Fruit fly (Drosophila melanogaster) whole organism, prepupa: ENCODE results near the gene SmydA-8.

Source experiments
- CG1621 ChIP-seq: fragments of 200-800 bp; sonication (Bioruptor generic); optimal IDR thresholded peaks from 3 replicates; lab custom pipeline; 2018; ENCODE audit warnings: missing biosample characterization, mild to moderate bottlenecking, missing genetic modification characterization
- CG16779 ChIP-seq: fragments of 200-800 bp; sonication (Bioruptor generic); optimal IDR thresholded peaks from 3 replicates; lab custom pipeline; 2017; ENCODE audit warnings: missing biosample characterization, mild to moderate bottlenecking, missing genetic modification characterization
- CG6792 ChIP-seq: fragments of 200-800 bp; sonication (Bioruptor generic); optimal IDR thresholded peaks from 3 replicates; lab custom pipeline; 2016; ENCODE audit warnings: missing biosample characterization, missing genetic modification characterization
- CG8319 ChIP-seq: fragments of 200-800 bp; sonication (Bioruptor generic); optimal IDR thresholded peaks from 3 replicates; lab custom pipeline; 2016; ENCODE audit warnings: missing biosample characterization, missing genetic modification characterization
- Sox14 ChIP-seq: fragments of 200-800 bp; sonication (Bioruptor generic); optimal IDR thresholded peaks from 3 replicates; lab custom pipeline; 2016; ENCODE audit warnings: missing biosample characterization, missing genetic modification characterization

DNA sequence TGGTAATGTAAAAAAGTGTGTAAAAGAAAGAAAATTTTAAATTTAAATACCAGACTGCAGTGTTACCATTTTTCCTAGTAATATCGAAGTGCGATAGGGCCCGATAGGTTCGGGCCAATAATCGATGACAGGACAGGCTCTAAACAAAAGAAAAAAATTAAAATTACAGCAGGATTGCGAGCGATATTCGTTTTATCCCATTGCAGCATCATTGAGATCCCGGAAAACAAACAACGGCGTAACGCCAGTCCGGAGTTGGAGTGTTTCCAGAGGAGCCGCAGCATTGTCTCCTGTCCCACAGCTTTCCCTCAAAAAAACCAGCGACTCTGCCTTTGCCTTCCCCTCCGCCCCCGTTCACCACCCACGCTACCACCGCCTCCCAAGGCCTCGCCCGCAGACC is 11.5 kb upstream of the SmydA-8 start, which contains the start of gene pcx:
- no peak for TF ChIP-seq CG1621 (tag; lab: Kevin White, UChicago)
- TF ChIP-seq CG8319, result no peak
- no peak for TF ChIP-seq CG6792 (GFP tag; lab: Kevin White, UChicago)
- no peak for TF ChIP-seq Sox14 (GFP tag; lab: Kevin White, UChicago)
- TF ChIP-seq CG16779, result no peak
